Worm (Caenorhabditis elegans): Measurements from ENCODE around the gene F19B6.3.

- TF ChIP-seq lin-1 (GFP tag; IDR thresholded peaks at IDR 0.05) (no peak), nhr-28 (tag; optimal IDR thresholded peaks at IDR 0.05) (peak; percentile 18), lsy-2 (tag; optimal IDR thresholded peaks at IDR 0.05) (no peak), ztf-11 (tag; optimal IDR thresholded peaks at IDR 0.05) (no peak), hif-1 (tag; optimal IDR thresholded peaks at IDR 0.05) (no peak), dmd-9 (GFP tag; IDR thresholded peaks at IDR 0.05) (no peak), T20F7.1 (GFP tag; optimal IDR thresholded peaks at IDR 0.05) (no peak), nhr-77 (tag; optimal IDR thresholded peaks at IDR 0.05) (no peak)
Measured at ce11 chrIV:12334142-12334541, 7.1 kb downstream of the F19B6.3 start.
